Worm (Caenorhabditis elegans) whole organism, L1 larva: ENCODE results near the gene C55A6.7.

ENCODE experiments used
- C04F5.9 ChIP-seq: sonication (generic microtip); optimal IDR thresholded peaks from 2 replicates; lab custom pipeline; 2016; ENCODE audit warnings: missing genetic modification characterization, missing compliant biosample characterization
- C16A3.4 ChIP-seq: fragments of 150-350 bp; optimal IDR thresholded peaks from 2 replicates; lab custom pipeline; 2014; ENCODE audit warnings: missing biosample characterization, missing genetic modification characterization
- ama-1 ChIP-seq: fragments of 150-350 bp; optimal IDR thresholded peaks from 2 replicates; lab custom pipeline; 2014
- blmp-1 ChIP-seq: fragments of 150-350 bp; optimal IDR thresholded peaks from 2 replicates; lab custom pipeline; 2014; ENCODE audit warnings: missing biosample characterization, missing genetic modification characterization
- ceh-8 ChIP-seq: fragments of 200-800 bp; sonication (Bioruptor generic); optimal IDR thresholded peaks from 2 replicates; lab custom pipeline; 2018; ENCODE audit warnings: mild to moderate bottlenecking, missing genetic modification characterization, moderate library complexity, missing compliant biosample characterization
- ceh-82 ChIP-seq, 3 experiments: fragments of 150-350 bp in 1 of 3; sonication (generic microtip) in 2 of 3; optimal IDR thresholded peaks; 2 replicates each; lab custom pipeline; 2014 to 2017; ENCODE audit warnings: missing biosample characterization in 3 of 3, missing genetic modification characterization in 3 of 3
- ceh-88 ChIP-seq: fragments of 200-800 bp; sonication (Bioruptor generic); IDR thresholded peaks from 2 replicates; pipeline ENCODE4 v1.3.6; 2022; ENCODE audit warnings: missing genetic modification characterization, missing compliant biosample characterization
- ces-1 ChIP-seq: fragments of 150-350 bp; optimal IDR thresholded peaks from 2 replicates; lab custom pipeline; 2014; ENCODE audit warnings: missing biosample characterization, missing genetic modification reagents, missing genetic modification characterization
- dpl-1 ChIP-seq, 3 experiments: fragments of 150-350 bp in 2 of 3; sonication (generic microtip) in 1 of 3; optimal IDR thresholded peaks; 2 replicates each; lab custom pipeline; 2014 to 2017; ENCODE audit warnings: missing biosample characterization in 3 of 3, missing genetic modification characterization in 3 of 3, missing genetic modification reagents in 3 of 3
- dsc-1 ChIP-seq: sonication (generic microtip); optimal IDR thresholded peaks from 2 replicates; lab custom pipeline; 2016; ENCODE audit warnings: mild to moderate bottlenecking, missing genetic modification characterization, missing compliant biosample characterization
- efl-1 ChIP-seq, 4 experiments: fragments of 150-350 bp; optimal IDR thresholded peaks in 3 of 4; peaks in 1 of 4; 1 replicate in 1 of 4; 2 replicates in 3 of 4; lab custom pipeline; 2014; ENCODE audit warnings: missing biosample characterization in 2 of 4, missing genetic modification characterization in 2 of 4, missing genetic modification reagents in 2 of 4
- egl-27 ChIP-seq, 2 experiments: fragments of 150-350 bp in 1 of 2; sonication (generic microtip); optimal IDR thresholded peaks; 3 replicates each; lab custom pipeline; 2017 to 2018; ENCODE audit warnings: missing biosample characterization in 2 of 2, missing genetic modification characterization in 2 of 2, missing genetic modification reagents in 2 of 2
- elt-2 ChIP-seq: sonication (generic microtip); optimal IDR thresholded peaks from 2 replicates; lab custom pipeline; 2016; ENCODE audit warnings: missing genetic modification characterization, mild to moderate bottlenecking, inconsistent platforms, missing compliant biosample characterization, missing genetic modification reagents
- elt-3 ChIP-seq, 6 experiments: fragments of 150-350 bp in 1 of 6; sonication (generic microtip); optimal IDR thresholded peaks; 2 replicates each; lab custom pipeline; 2017 to 2018; ENCODE audit warnings: missing biosample characterization in 6 of 6, missing genetic modification characterization in 6 of 6, inconsistent platforms in 1 of 6
- fos-1 ChIP-seq: fragments of 150-350 bp; optimal IDR thresholded peaks from 2 replicates; lab custom pipeline; 2014; ENCODE audit warnings: missing biosample characterization, missing genetic modification characterization
- grh-1 ChIP-seq: fragments of 200-800 bp; sonication (Bioruptor generic); IDR thresholded peaks from 2 replicates; pipeline ENCODE4 v1.3.6; 2022; ENCODE audit warnings: missing genetic modification reagents, missing genetic modification characterization, missing compliant biosample characterization
- hlh-17 ChIP-seq: fragments of 200-800 bp; sonication (Bioruptor generic); optimal IDR thresholded peaks from 2 replicates; lab custom pipeline; 2018; ENCODE audit warnings: missing genetic modification characterization, mild to moderate bottlenecking, missing compliant biosample characterization, moderate library complexity, borderline replicate concordance
- hlh-4 ChIP-seq: sonication (generic microtip); optimal IDR thresholded peaks from 2 replicates; lab custom pipeline; 2016; ENCODE audit warnings: mild to moderate bottlenecking, missing genetic modification characterization, missing compliant biosample characterization
- hpl-2 ChIP-seq: fragments of 150-350 bp; optimal IDR thresholded peaks from 2 replicates; lab custom pipeline; 2014; ENCODE audit warnings: missing biosample characterization, missing genetic modification reagents, missing genetic modification characterization
- isw-1 ChIP-seq: fragments of 200-800 bp; sonication (Bioruptor generic); IDR thresholded peaks from 2 replicates; pipeline ENCODE4 v1.3.6; 2022; ENCODE audit warnings: missing genetic modification characterization, missing compliant biosample characterization
- jun-1 ChIP-seq: fragments of 150-350 bp; optimal IDR thresholded peaks from 2 replicates; lab custom pipeline; 2014; ENCODE audit warnings: missing biosample characterization, missing genetic modification reagents, missing genetic modification characterization
- lin-14 ChIP-seq: fragments of 200-800 bp; sonication (Bioruptor generic); optimal IDR thresholded peaks from 2 replicates; lab custom pipeline; 2018; ENCODE audit warnings: mild to moderate bottlenecking, missing genetic modification characterization, moderate library complexity, missing compliant biosample characterization
- lin-35 ChIP-seq, 2 experiments: fragments of 150-350 bp; optimal IDR thresholded peaks; 2 replicates each; lab custom pipeline; 2014; ENCODE audit warnings: missing biosample characterization in 2 of 2, missing genetic modification characterization in 2 of 2, missing genetic modification reagents in 2 of 2
- lin-39 ChIP-seq: fragments of 150-350 bp; optimal IDR thresholded peaks from 2 replicates; lab custom pipeline; 2014; ENCODE audit warnings: missing biosample characterization, missing genetic modification reagents, missing genetic modification characterization
- lsy-2 ChIP-seq, 2 experiments: fragments of 150-350 bp; optimal IDR thresholded peaks; 2 replicates each; lab custom pipeline; 2014; ENCODE audit warnings: missing biosample characterization in 2 of 2, missing genetic modification characterization in 2 of 2
- mdl-1 ChIP-seq, 2 experiments: fragments of 150-350 bp; optimal IDR thresholded peaks; 2 replicates each; lab custom pipeline; 2014 to 2017; ENCODE audit warnings: missing biosample characterization in 2 of 2, missing genetic modification characterization in 2 of 2, inconsistent platforms in 1 of 2
- mep-1 ChIP-seq: fragments of 150-350 bp; optimal IDR thresholded peaks from 2 replicates; lab custom pipeline; 2014; ENCODE audit warnings: missing biosample characterization, missing genetic modification characterization
- nhr-11 ChIP-seq: fragments of 150-350 bp; optimal IDR thresholded peaks from 2 replicates; lab custom pipeline; 2014; ENCODE audit warnings: missing biosample characterization, missing genetic modification characterization
- nhr-12 ChIP-seq: sonication (generic microtip); optimal IDR thresholded peaks from 2 replicates; lab custom pipeline; 2017; ENCODE audit warnings: missing biosample characterization, missing genetic modification characterization
- nhr-19 ChIP-seq: fragments of 200-800 bp; sonication (Bioruptor generic); conservative IDR thresholded peaks from 2 replicates; pipeline ENCODE4 v1.3.6; 2022; ENCODE audit warnings: missing genetic modification characterization, missing compliant biosample characterization
- nhr-20 ChIP-seq: sonication (generic microtip); optimal IDR thresholded peaks from 2 replicates; lab custom pipeline; 2016; ENCODE audit warnings: mild to moderate bottlenecking, missing genetic modification characterization, missing compliant biosample characterization
- nhr-237 ChIP-seq: fragments of 150-350 bp; optimal IDR thresholded peaks from 2 replicates; lab custom pipeline; 2014; ENCODE audit warnings: missing biosample characterization, missing genetic modification characterization
- nhr-47 ChIP-seq: sonication (generic microtip); optimal IDR thresholded peaks from 2 replicates; lab custom pipeline; 2016; ENCODE audit warnings: mild to moderate bottlenecking, missing genetic modification characterization, moderate library complexity, missing compliant biosample characterization
- nhr-71 ChIP-seq: sonication (generic microtip); optimal IDR thresholded peaks from 2 replicates; lab custom pipeline; 2016; ENCODE audit warnings: mild to moderate bottlenecking, missing genetic modification characterization, moderate library complexity, missing compliant biosample characterization
- nhr-77 ChIP-seq: fragments of 150-350 bp; optimal IDR thresholded peaks from 2 replicates; lab custom pipeline; 2014; ENCODE audit warnings: missing biosample characterization, missing genetic modification characterization
- nhr-85 ChIP-seq: sonication (generic microtip); peaks from one replicate; lab custom pipeline; 2016; ENCODE audit warnings: missing genetic modification characterization, inconsistent platforms, missing compliant biosample characterization
- nhr-90 ChIP-seq: sonication (generic microtip); optimal IDR thresholded peaks from 2 replicates; lab custom pipeline; 2016; ENCODE audit warnings: mild to moderate bottlenecking, missing genetic modification characterization, missing compliant biosample characterization; ENCODE audit not compliant: poor library complexity
- pax-3 ChIP-seq: fragments of 200-800 bp; sonication (Bioruptor generic); optimal IDR thresholded peaks from 2 replicates; lab custom pipeline; 2018; ENCODE audit warnings: mild to moderate bottlenecking, missing genetic modification characterization, moderate library complexity, missing compliant biosample characterization
- rnt-1 ChIP-seq: sonication (generic microtip); optimal IDR thresholded peaks from 2 replicates; lab custom pipeline; 2016; ENCODE audit warnings: mild to moderate bottlenecking, missing genetic modification characterization, moderate library complexity, missing compliant biosample characterization
- skn-1 ChIP-seq: fragments of 150-350 bp; optimal IDR thresholded peaks from 2 replicates; lab custom pipeline; 2014; ENCODE audit warnings: missing biosample characterization, missing genetic modification characterization
- snpc-4 ChIP-seq: fragments of 150-350 bp; optimal IDR thresholded peaks from 2 replicates; lab custom pipeline; 2014; ENCODE audit warnings: missing biosample characterization, missing genetic modification characterization
- snu-23 ChIP-seq: sonication (generic microtip); optimal IDR thresholded peaks from 2 replicates; lab custom pipeline; 2016; ENCODE audit warnings: missing genetic modification characterization, missing compliant biosample characterization
- sox-4 ChIP-seq: sonication (generic microtip); optimal IDR thresholded peaks from 2 replicates; lab custom pipeline; 2016; ENCODE audit warnings: missing genetic modification characterization, missing compliant biosample characterization
- sup-37 ChIP-seq: fragments of 200-800 bp; sonication (Bioruptor generic); optimal IDR thresholded peaks from 2 replicates; lab custom pipeline; 2018; ENCODE audit warnings: mild to moderate bottlenecking, missing genetic modification characterization, missing compliant biosample characterization
- tbx-2 ChIP-seq: sonication (generic microtip); optimal IDR thresholded peaks from 2 replicates; lab custom pipeline; 2016; ENCODE audit warnings: missing genetic modification characterization, missing compliant biosample characterization
- tlp-1 ChIP-seq: fragments of 150-350 bp; optimal IDR thresholded peaks from 2 replicates; lab custom pipeline; 2014; ENCODE audit warnings: missing biosample characterization, missing genetic modification characterization
- unc-130 ChIP-seq: fragments of 150-350 bp; optimal IDR thresholded peaks from 2 replicates; lab custom pipeline; 2017; ENCODE audit warnings: missing biosample characterization, missing genetic modification characterization, inconsistent platforms
- unc-62 ChIP-seq: fragments of 150-350 bp; optimal IDR thresholded peaks from 2 replicates; lab custom pipeline; 2014; ENCODE audit warnings: missing biosample characterization, missing genetic modification reagents, missing genetic modification characterization
- unc-86 ChIP-seq: sonication (generic microtip); optimal IDR thresholded peaks from 2 replicates; lab custom pipeline; 2016; ENCODE audit warnings: missing genetic modification characterization, missing compliant biosample characterization
- ztf-4 ChIP-seq: fragments of 150-350 bp; optimal IDR thresholded peaks from 2 replicates; lab custom pipeline; 2014; ENCODE audit warnings: missing biosample characterization, missing genetic modification characterization

The C55A6.7 gene

ce11 chrV:11534495-11535189, 14.3 kb upstream of the C55A6.7 start:
- TF ChIP-seq dpl-1 (GFP tag; optimal IDR thresholded peaks at IDR 0.05; lab: Kevin White, UChicago) (peak in 1 of 3 experiments; percentile 28), rnt-1 (tag; lab: Kevin White, UChicago) (peak; percentile 48), tlp-1 (no peak), jun-1 (peak; percentile 11), nhr-90 (tag; lab: Kevin White, UChicago) (peak; percentile 51), hlh-4 (tag; lab: Kevin White, UChicago) (no peak), lin-35 (GFP tag; optimal IDR thresholded peaks at IDR 0.05; lab: Kevin White, UChicago) (peak in 1 of 2 experiments; percentile 71), tbx-2 (tag; lab: Kevin White, UChicago) (no peak), lin-14 (GFP tag; lab: Kevin White, UChicago) (peak; percentile 72), mep-1 (peak; percentile 11), skn-1 (tag; lab: Kevin White, UChicago) (no peak), efl-1 (optimal IDR thresholded peaks at IDR 0.05; lab: Kevin White, UChicago) (no peak), efl-1 (GFP tag; optimal IDR thresholded peaks at IDR 0.05 in 1 of 2; lab: Kevin White, UChicago) (peak in 1 of 2 experiments; percentile 78), pax-3 (tag; lab: Kevin White, UChicago) (no peak), unc-130 (tag; lab: Kevin White, UChicago) (peak; percentile 6), sox-4 (tag; lab: Kevin White, UChicago) (no peak), lin-39 (tag; lab: Kevin White, UChicago) (no peak), unc-62 (GFP tag; lab: Kevin White, UChicago) (no peak), isw-1 (GFP tag; lab: Robert Waterston, UW) (no peak), C16A3.4 (tag; lab: Kevin White, UChicago) (peak; percentile 13), ztf-4 (tag; lab: Kevin White, UChicago) (no peak), blmp-1 (tag; lab: Kevin White, UChicago) (peak; percentile 99), ama-1 (lab: Kevin White, UChicago) (peak; percentile 65), snu-23 (GFP tag; lab: Kevin White, UChicago) (peak; percentile 37), ceh-8 (GFP tag; lab: Kevin White, UChicago) (no peak), nhr-19 (GFP tag; lab: Robert Waterston, UW) (peak; percentile 14), hlh-17 (GFP tag; lab: Kevin White, UChicago) (no peak), nhr-85 (tag; lab: Kevin White, UChicago) (peak; percentile 81), nhr-12 (tag; lab: Kevin White, UChicago) (no peak), hpl-2 (GFP tag; lab: Kevin White, UChicago) (peak; percentile 21), C04F5.9 (no peak), nhr-71 (tag; lab: Kevin White, UChicago) (peak; percentile 68), lsy-2 (tag; optimal IDR thresholded peaks at IDR 0.05; lab: Kevin White, UChicago) (peak in 1 of 2 experiments; percentile 43), nhr-237 (tag; lab: Kevin White, UChicago) (no peak), grh-1 (peak; percentile 10; the same call in 1 of the 2 replicates), snpc-4 (tag; lab: Kevin White, UChicago) (no peak), ces-1 (GFP tag; lab: Kevin White, UChicago) (no peak), nhr-47 (tag; lab: Kevin White, UChicago) (no peak), dsc-1 (tag; lab: Kevin White, UChicago) (no peak), ceh-88 (GFP tag; lab: Robert Waterston, UW) (no peak), elt-2 (tag; lab: Kevin White, UChicago) (peak; percentile 87), fos-1 (tag; lab: Kevin White, UChicago) (no peak), unc-86 (tag; lab: Kevin White, UChicago) (no peak), egl-27 (tag; optimal IDR thresholded peaks at IDR 0.05; lab: Kevin White, UChicago) (no peak), nhr-11 (no peak), elt-3 (tag; optimal IDR thresholded peaks at IDR 0.05; lab: Kevin White, UChicago) (peak in 5 of 6 experiments; percentile 64 to 90 (median 68)), mdl-1 (tag; optimal IDR thresholded peaks at IDR 0.05; lab: Kevin White, UChicago) (peak in 1 of 2 experiments; percentile 60), ceh-82 (tag; optimal IDR thresholded peaks at IDR 0.05; lab: Kevin White, UChicago) (no peak), sup-37 (GFP tag; lab: Kevin White, UChicago) (no peak), nhr-20 (tag; lab: Kevin White, UChicago) (peak; percentile 76), nhr-77 (no peak)
